Worm (Caenorhabditis elegans) whole organism, L4/young adult: Measurements from ENCODE around the gene C08B11.9.

Source experiments
- W03F9.2 ChIP-seq: fragments of 150-350 bp; optimal IDR thresholded peaks from 2 replicates; lab custom pipeline; 2014; ENCODE audit warnings: missing biosample characterization, missing genetic modification characterization
- him-1 ChIP-seq: sonication (generic microtip); optimal IDR thresholded peaks from 2 replicates; lab custom pipeline; 2016; ENCODE audit warnings: missing genotype, missing genetic modification reagents, missing genetic modification characterization, missing compliant biosample characterization

DNA sequence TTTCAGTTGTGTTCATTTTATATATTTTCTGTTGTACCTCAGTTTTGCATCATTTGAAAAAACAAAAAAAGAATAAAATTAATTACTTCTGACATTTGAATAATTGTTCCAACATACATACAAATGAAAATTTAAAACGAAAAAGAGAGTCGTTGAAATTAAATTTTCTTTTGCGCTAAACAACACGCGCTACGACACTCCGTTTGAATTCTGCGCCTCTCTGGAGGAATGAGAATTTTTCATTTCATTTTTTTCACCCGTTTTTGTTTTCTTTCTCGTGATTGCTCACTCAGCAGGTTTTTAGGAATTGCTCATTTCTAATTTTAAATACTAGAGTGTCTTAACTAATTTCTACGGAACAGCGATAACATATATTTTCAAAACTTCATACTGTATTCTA, 3.7 kb upstream of the C08B11.9 start:
- TF ChIP-seq W03F9.2 (tag; lab: Kevin White, UChicago) (peak; percentile 38), him-1 (tag; lab: Kevin White, UChicago) (no peak)
